Worm (Caenorhabditis elegans) whole organism, L1 larva: ENCODE measurements around the gene C05D12.1.
"Not testable (repeated sequence)": the region's sequence is repeated elsewhere in the genome, so short reads cannot be mapped to it uniquely, and the experiment has no call there.

ENCODE experiments used
- alr-1 ChIP-seq: fragments of 200-800 bp; sonication (Bioruptor generic); optimal IDR thresholded peaks from 2 replicates; lab custom pipeline; 2018; ENCODE audit warnings: borderline replicate concordance, mild to moderate bottlenecking, missing genetic modification characterization, missing compliant biosample characterization
- aly-2 ChIP-seq: fragments of 150-350 bp; optimal IDR thresholded peaks from 2 replicates; lab custom pipeline; 2014; ENCODE audit warnings: missing biosample characterization, missing genetic modification characterization
- ama-1 ChIP-seq: fragments of 150-350 bp; optimal IDR thresholded peaks from 2 replicates; lab custom pipeline; 2014
- ceh-8 ChIP-seq: fragments of 200-800 bp; sonication (Bioruptor generic); optimal IDR thresholded peaks from 2 replicates; lab custom pipeline; 2018; ENCODE audit warnings: mild to moderate bottlenecking, missing genetic modification characterization, moderate library complexity, missing compliant biosample characterization
- ces-1 ChIP-seq: fragments of 150-350 bp; optimal IDR thresholded peaks from 2 replicates; lab custom pipeline; 2014; ENCODE audit warnings: missing biosample characterization, missing genetic modification reagents, missing genetic modification characterization
- dsc-1 ChIP-seq: sonication (generic microtip); optimal IDR thresholded peaks from 2 replicates; lab custom pipeline; 2016; ENCODE audit warnings: mild to moderate bottlenecking, missing genetic modification characterization, missing compliant biosample characterization
- efl-3 ChIP-seq: fragments of 200-800 bp; sonication (Bioruptor generic); optimal IDR thresholded peaks from 2 replicates; lab custom pipeline; 2018; ENCODE audit warnings: mild to moderate bottlenecking, missing genetic modification characterization, missing compliant biosample characterization
- egl-27 ChIP-seq, 2 experiments: fragments of 150-350 bp in 1 of 2; sonication (generic microtip); optimal IDR thresholded peaks; 3 replicates each; lab custom pipeline; 2017 to 2018; ENCODE audit warnings: missing biosample characterization in 2 of 2, missing genetic modification characterization in 2 of 2, missing genetic modification reagents in 2 of 2
- elt-3 ChIP-seq, 6 experiments: fragments of 150-350 bp in 1 of 6; sonication (generic microtip); optimal IDR thresholded peaks; 2 replicates each; lab custom pipeline; 2017 to 2018; ENCODE audit warnings: missing biosample characterization in 6 of 6, missing genetic modification characterization in 6 of 6, inconsistent platforms in 1 of 6
- fkh-10 ChIP-seq: sonication (generic microtip); optimal IDR thresholded peaks from 2 replicates; lab custom pipeline; 2017; ENCODE audit warnings: missing biosample characterization, missing genetic modification reagents, missing genetic modification characterization
- fkh-4 ChIP-seq: sonication (generic microtip); optimal IDR thresholded peaks from 2 replicates; lab custom pipeline; 2016; ENCODE audit warnings: missing compliant biosample characterization, missing genetic modification characterization, borderline replicate concordance
- fos-1 ChIP-seq: fragments of 150-350 bp; optimal IDR thresholded peaks from 2 replicates; lab custom pipeline; 2014; ENCODE audit warnings: missing biosample characterization, missing genetic modification characterization
- grh-1 ChIP-seq: fragments of 200-800 bp; sonication (Bioruptor generic); IDR thresholded peaks from 2 replicates; pipeline ENCODE4 v1.3.6; 2022; ENCODE audit warnings: missing genetic modification reagents, missing genetic modification characterization, missing compliant biosample characterization
- hpl-2 ChIP-seq: fragments of 150-350 bp; optimal IDR thresholded peaks from 2 replicates; lab custom pipeline; 2014; ENCODE audit warnings: missing biosample characterization, missing genetic modification reagents, missing genetic modification characterization
- irx-1 ChIP-seq: sonication (generic microtip); optimal IDR thresholded peaks from 2 replicates; lab custom pipeline; 2016; ENCODE audit warnings: missing genetic modification characterization, missing compliant biosample characterization
- lin-13 ChIP-seq: fragments of 150-350 bp; optimal IDR thresholded peaks from 2 replicates; lab custom pipeline; 2014; ENCODE audit warnings: missing biosample characterization, missing genetic modification reagents, missing genetic modification characterization
- lin-14 ChIP-seq: fragments of 200-800 bp; sonication (Bioruptor generic); optimal IDR thresholded peaks from 2 replicates; lab custom pipeline; 2018; ENCODE audit warnings: mild to moderate bottlenecking, missing genetic modification characterization, moderate library complexity, missing compliant biosample characterization
- lin-15B ChIP-seq: fragments of 150-350 bp; sonication (generic microtip); optimal IDR thresholded peaks from 3 replicates; lab custom pipeline; 2014; ENCODE audit warnings: missing biosample characterization, missing genetic modification characterization
- lin-39 ChIP-seq: fragments of 150-350 bp; optimal IDR thresholded peaks from 2 replicates; lab custom pipeline; 2014; ENCODE audit warnings: missing biosample characterization, missing genetic modification reagents, missing genetic modification characterization
- lir-3 ChIP-seq: sonication (generic microtip); optimal IDR thresholded peaks from 2 replicates; lab custom pipeline; 2016; ENCODE audit warnings: mild to moderate bottlenecking, missing genetic modification characterization, moderate library complexity, missing compliant biosample characterization; ENCODE audit not compliant: poor library complexity
- mdl-1 ChIP-seq, 2 experiments: fragments of 150-350 bp; optimal IDR thresholded peaks; 2 replicates each; lab custom pipeline; 2014 to 2017; ENCODE audit warnings: missing biosample characterization in 2 of 2, missing genetic modification characterization in 2 of 2, inconsistent platforms in 1 of 2
- mef-2 ChIP-seq: fragments of 150-350 bp; optimal IDR thresholded peaks from 2 replicates; lab custom pipeline; 2014; ENCODE audit warnings: missing biosample characterization, missing genetic modification characterization
- nhr-11 ChIP-seq: fragments of 150-350 bp; optimal IDR thresholded peaks from 2 replicates; lab custom pipeline; 2014; ENCODE audit warnings: missing biosample characterization, missing genetic modification characterization
- nhr-12 ChIP-seq: sonication (generic microtip); optimal IDR thresholded peaks from 2 replicates; lab custom pipeline; 2017; ENCODE audit warnings: missing biosample characterization, missing genetic modification characterization
- nhr-20 ChIP-seq: sonication (generic microtip); optimal IDR thresholded peaks from 2 replicates; lab custom pipeline; 2016; ENCODE audit warnings: mild to moderate bottlenecking, missing genetic modification characterization, missing compliant biosample characterization
- nhr-237 ChIP-seq: fragments of 150-350 bp; optimal IDR thresholded peaks from 2 replicates; lab custom pipeline; 2014; ENCODE audit warnings: missing biosample characterization, missing genetic modification characterization
- nhr-28 ChIP-seq: fragments of 150-350 bp; optimal IDR thresholded peaks from 2 replicates; lab custom pipeline; 2014; ENCODE audit warnings: missing biosample characterization, missing genetic modification characterization
- nhr-47 ChIP-seq: sonication (generic microtip); optimal IDR thresholded peaks from 2 replicates; lab custom pipeline; 2016; ENCODE audit warnings: mild to moderate bottlenecking, missing genetic modification characterization, moderate library complexity, missing compliant biosample characterization
- nhr-71 ChIP-seq: sonication (generic microtip); optimal IDR thresholded peaks from 2 replicates; lab custom pipeline; 2016; ENCODE audit warnings: mild to moderate bottlenecking, missing genetic modification characterization, moderate library complexity, missing compliant biosample characterization
- nhr-76 ChIP-seq: sonication (generic microtip); optimal IDR thresholded peaks from 2 replicates; lab custom pipeline; 2017; ENCODE audit warnings: missing biosample characterization, missing genetic modification characterization
- nhr-77 ChIP-seq: fragments of 150-350 bp; optimal IDR thresholded peaks from 2 replicates; lab custom pipeline; 2014; ENCODE audit warnings: missing biosample characterization, missing genetic modification characterization
- nhr-84 ChIP-seq: sonication (generic microtip); optimal IDR thresholded peaks from 2 replicates; lab custom pipeline; 2017; ENCODE audit warnings: missing biosample characterization, missing genetic modification characterization
- nhr-85 ChIP-seq: sonication (generic microtip); peaks from one replicate; lab custom pipeline; 2016; ENCODE audit warnings: missing genetic modification characterization, inconsistent platforms, missing compliant biosample characterization
- nhr-90 ChIP-seq: sonication (generic microtip); optimal IDR thresholded peaks from 2 replicates; lab custom pipeline; 2016; ENCODE audit warnings: mild to moderate bottlenecking, missing genetic modification characterization, missing compliant biosample characterization; ENCODE audit not compliant: poor library complexity
- pag-3 ChIP-seq: sonication (generic microtip); optimal IDR thresholded peaks from 2 replicates; lab custom pipeline; 2017; ENCODE audit warnings: missing genetic modification characterization, mild to moderate bottlenecking, missing compliant biosample characterization, antibody characterized with exemption, borderline replicate concordance; ENCODE audit not compliant: insufficient read depth
- rnt-1 ChIP-seq: sonication (generic microtip); optimal IDR thresholded peaks from 2 replicates; lab custom pipeline; 2016; ENCODE audit warnings: mild to moderate bottlenecking, missing genetic modification characterization, moderate library complexity, missing compliant biosample characterization
- snu-23 ChIP-seq: sonication (generic microtip); optimal IDR thresholded peaks from 2 replicates; lab custom pipeline; 2016; ENCODE audit warnings: missing genetic modification characterization, missing compliant biosample characterization
- sox-4 ChIP-seq: sonication (generic microtip); optimal IDR thresholded peaks from 2 replicates; lab custom pipeline; 2016; ENCODE audit warnings: missing genetic modification characterization, missing compliant biosample characterization
- swsn-7 ChIP-seq: sonication (generic microtip); optimal IDR thresholded peaks from 2 replicates; lab custom pipeline; 2016; ENCODE audit warnings: missing genetic modification characterization, missing compliant biosample characterization
- tbx-2 ChIP-seq: sonication (generic microtip); optimal IDR thresholded peaks from 2 replicates; lab custom pipeline; 2016; ENCODE audit warnings: missing genetic modification characterization, missing compliant biosample characterization
- tlp-1 ChIP-seq: fragments of 150-350 bp; optimal IDR thresholded peaks from 2 replicates; lab custom pipeline; 2014; ENCODE audit warnings: missing biosample characterization, missing genetic modification characterization
- unc-30 ChIP-seq: sonication (generic microtip); optimal IDR thresholded peaks from 2 replicates; lab custom pipeline; 2017; ENCODE audit warnings: missing biosample characterization, missing genetic modification characterization
- unc-62 ChIP-seq: fragments of 150-350 bp; optimal IDR thresholded peaks from 2 replicates; lab custom pipeline; 2014; ENCODE audit warnings: missing biosample characterization, missing genetic modification reagents, missing genetic modification characterization
- unc-86 ChIP-seq: sonication (generic microtip); optimal IDR thresholded peaks from 2 replicates; lab custom pipeline; 2016; ENCODE audit warnings: missing genetic modification characterization, missing compliant biosample characterization
- unc-98 ChIP-seq: fragments of 200-800 bp; sonication (Bioruptor generic); IDR thresholded peaks from 2 replicates; pipeline ENCODE4 v1.3.6; 2022; ENCODE audit warnings: missing genetic modification characterization, missing compliant biosample characterization
- xbp-1 ChIP-seq: sonication (generic microtip); optimal IDR thresholded peaks from 2 replicates; lab custom pipeline; 2016; ENCODE audit warnings: missing genetic modification characterization, missing compliant biosample characterization
- ztf-11 ChIP-seq, 2 experiments: sonication (generic microtip); optimal IDR thresholded peaks; 2 replicates each; lab custom pipeline; 2016 to 2017; ENCODE audit warnings: missing genetic modification characterization in 2 of 2, missing biosample characterization in 1 of 2, missing compliant biosample characterization in 1 of 2
- ztf-4 ChIP-seq: fragments of 150-350 bp; optimal IDR thresholded peaks from 2 replicates; lab custom pipeline; 2014; ENCODE audit warnings: missing biosample characterization, missing genetic modification characterization

C05D12.1 gene

DNA sequence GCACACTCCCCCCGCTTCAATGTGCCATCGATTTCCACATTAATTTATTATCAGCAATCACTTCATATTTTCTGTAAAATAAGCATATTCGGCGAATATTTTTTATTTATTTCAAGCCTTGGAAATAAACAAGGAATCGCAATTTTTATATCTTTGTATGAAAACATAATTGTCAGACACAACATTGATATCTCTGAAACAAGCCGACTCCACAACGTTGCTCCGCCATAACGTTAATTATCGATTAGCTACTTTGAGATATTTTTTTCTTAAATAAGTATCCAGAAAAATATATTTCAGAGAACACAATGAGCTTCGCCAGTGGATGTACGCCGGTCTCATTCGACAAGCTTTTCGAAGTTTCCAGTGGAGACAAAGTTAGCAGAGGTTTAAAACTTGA lies 28.3 kb upstream of the C05D12.1 start, which contains the start of gene adbp-1:
adbp-1 (plus strand) TSS at position 301 of the 400 bp plus-strand sequence.
- TF ChIP-seq fkh-10 (GFP tag; lab: Kevin White, UChicago) (no peak), lin-15B (tag; lab: Kevin White, UChicago) (no peak), unc-30 (tag; lab: Kevin White, UChicago) (no peak), sox-4 (tag; lab: Kevin White, UChicago) (no peak), dsc-1 (tag; lab: Kevin White, UChicago) (no peak), nhr-11 (tag; lab: Kevin White, UChicago) (no peak), fos-1 (tag; lab: Kevin White, UChicago) (no peak), nhr-237 (no peak), nhr-77 (no peak), alr-1 (no peak)
- TF ChIP-seq, all 84 proteins: peak for 0

ce11 chrII:11443128-11443527 lies 27.6 kb upstream of the C05D12.1 start:
- peak; percentile 28 for TF ChIP-seq ceh-8 (GFP tag; lab: Kevin White, UChicago)
- no peak for TF ChIP-seq unc-86 (tag; lab: Kevin White, UChicago)

DNA sequence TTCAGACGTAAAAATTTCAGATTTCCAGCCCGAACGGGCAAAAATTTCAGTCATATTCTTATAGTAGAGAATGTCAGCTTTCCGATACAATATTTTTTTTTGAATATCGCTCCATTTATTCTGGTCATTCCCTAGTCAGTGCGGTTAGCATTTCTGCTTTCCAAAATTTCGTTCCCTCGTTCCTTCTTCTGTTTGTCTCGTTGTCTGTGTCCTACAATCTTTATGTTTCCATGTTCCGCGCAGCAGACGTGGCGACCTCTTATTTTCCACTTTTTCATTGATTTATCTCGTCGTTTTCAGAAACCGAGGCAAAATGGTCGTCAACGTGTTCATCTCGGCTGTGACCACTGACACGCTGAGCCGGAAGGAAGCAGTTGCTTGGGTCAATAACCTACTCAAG lies 26.9 kb upstream of the C05D12.1 start, which contains the start of gene ebp-2:
ebp-2 (plus strand) TSS at position 301 of the 400 bp plus-strand sequence.
- TF ChIP-seq unc-30, nhr-47, fkh-4 (tag; lab: Kevin White, UChicago): not testable (repeated sequence)

- TF ChIP-seq ama-1 (lab: Kevin White, UChicago) (no peak), unc-62 (no peak), irx-1 (tag; lab: Kevin White, UChicago) (no peak), ztf-11 (tag; optimal IDR thresholded peaks at IDR 0.05; lab: Kevin White, UChicago) (no peak), nhr-85 (no peak), lir-3 (no peak), unc-98 (GFP tag; lab: Robert Waterston, UW) (no peak), fkh-10 (GFP tag; lab: Kevin White, UChicago) (no peak), nhr-76 (tag; lab: Kevin White, UChicago) (no peak), nhr-84 (tag; lab: Kevin White, UChicago) (no peak), ztf-4 (tag; lab: Kevin White, UChicago) (no peak), lin-39 (tag; lab: Kevin White, UChicago) (peak; percentile 10), unc-30 (tag; lab: Kevin White, UChicago) (no peak), grh-1 (GFP tag; lab: Robert Waterston, UW) (no peak), pag-3 (no peak), nhr-237 (no peak), aly-2 (tag; lab: Kevin White, UChicago) (no peak), egl-27 (tag; optimal IDR thresholded peaks at IDR 0.05; lab: Kevin White, UChicago) (no peak), efl-3 (GFP tag; lab: Kevin White, UChicago) (no peak), nhr-20 (peak; percentile 52), tlp-1 (no peak), snu-23 (peak; percentile 57), elt-3 (tag; optimal IDR thresholded peaks at IDR 0.05; lab: Kevin White, UChicago) (no peak), hpl-2 (GFP tag; lab: Kevin White, UChicago) (no peak), lin-14 (peak; percentile 61), mdl-1 (tag; optimal IDR thresholded peaks at IDR 0.05; lab: Kevin White, UChicago) (no peak), rnt-1 (peak; percentile 38), nhr-12 (tag; lab: Kevin White, UChicago) (no peak), nhr-71 (tag; lab: Kevin White, UChicago) (peak; percentile 59), ces-1 (no peak), lin-13 (GFP tag; lab: Kevin White, UChicago) (no peak), mef-2 (no peak), swsn-7 (peak; percentile 28), nhr-90 (tag; lab: Kevin White, UChicago) (peak; percentile 34), tbx-2 (tag; lab: Kevin White, UChicago) (no peak), nhr-28 (tag; lab: Kevin White, UChicago) (no peak), xbp-1 (tag; lab: Kevin White, UChicago) (peak; percentile 25)
These were observed 24.7 kb upstream of the C05D12.1 start, which contains the start of gene VW02B12L.2 for ce11 chrII:11440265-11440664. Gene VW02B12L.2 (minus strand): TSS chrII:11440329.
